Worm (Caenorhabditis elegans): ENCODE results near the gene best-9.

The best-9 gene

ce11 chrIV:6514700-6515099 is 45.8 kb upstream of the best-9 start (continued):
- TF ChIP-seq spr-1 (tag; optimal IDR thresholded peaks at IDR 0.05) (no peak), fkh-10 (GFP tag; optimal IDR thresholded peaks at IDR 0.05) (peak; percentile 32), madf-5 (GFP tag; IDR thresholded peaks at IDR 0.05) (no peak), mdl-1 (tag; optimal IDR thresholded peaks at IDR 0.05) (no peak), lsy-2 (tag; optimal IDR thresholded peaks at IDR 0.05) (peak in 1 of 2 experiments; percentile 66), ceh-82 (tag; optimal IDR thresholded peaks at IDR 0.05) (no peak), gei-8 (GFP tag; optimal IDR thresholded peaks at IDR 0.05) (no peak), lin-29 (GFP tag; IDR thresholded peaks at IDR 0.05) (no peak), dpl-1 (GFP tag; optimal IDR thresholded peaks at IDR 0.05) (no peak), dmd-8 (GFP tag; IDR thresholded peaks at IDR 0.05) (no peak), jun-1 (tag; optimal IDR thresholded peaks at IDR 0.05) (no peak), nhr-237 (tag; optimal IDR thresholded peaks at IDR 0.05) (no peak), unc-62 (GFP tag; optimal IDR thresholded peaks at IDR 0.05 in 1 of 2) (peak in 1 of 2 experiments; percentile 80), unc-62 (tag; optimal IDR thresholded peaks at IDR 0.05) (no peak), pqm-1 (tag; optimal IDR thresholded peaks at IDR 0.05) (no peak), nhr-41 (GFP tag; IDR thresholded peaks at IDR 0.05) (no peak), nhr-11 (tag; optimal IDR thresholded peaks at IDR 0.05) (peak; percentile 69), lin-15B (tag; optimal IDR thresholded peaks at IDR 0.05) (no peak)

ce11 chrIV:6517859-6518258 is 42.7 kb upstream of the best-9 start, which contains the start of gene C01G5.7:
TSS of gene C01G5.7 (plus strand) at chrIV:6518159.
- TF ChIP-seq ZK337.2 (GFP tag; IDR thresholded peaks at IDR 0.05) (no peak), duxl-1 (tag; optimal IDR thresholded peaks at IDR 0.05; ENCODE audit: poor library complexity) (no peak), nhr-111 (GFP tag; optimal IDR thresholded peaks at IDR 0.05) (no peak), lir-3 (tag; optimal IDR thresholded peaks at IDR 0.05) (no peak), tra-1 (GFP tag; IDR thresholded peaks at IDR 0.05) (no peak), arid-1 (GFP tag; conservative IDR thresholded peaks at IDR 0.05) (no peak), T20F7.1 (GFP tag; optimal IDR thresholded peaks at IDR 0.05) (no peak), nhr-237 (tag; optimal IDR thresholded peaks at IDR 0.05) (no peak), mep-1 (tag; optimal IDR thresholded peaks at IDR 0.05) (no peak), F26F4.8 (GFP tag; conservative IDR thresholded peaks at IDR 0.05) (no peak), ceh-62 (tag; optimal IDR thresholded peaks at IDR 0.05) (no peak), lin-13 (GFP tag; optimal IDR thresholded peaks at IDR 0.05) (no peak), nhr-25 (tag; optimal IDR thresholded peaks at IDR 0.05; ENCODE audit: borderline replicate concordance, insufficient read depth) (no peak), F10B5.3 (tag; optimal IDR thresholded peaks at IDR 0.05) (no peak), lin-29 (GFP tag; IDR thresholded peaks at IDR 0.05) (no peak), lin-39 (tag; optimal IDR thresholded peaks at IDR 0.05) (no peak), php-3 (GFP tag; IDR thresholded peaks at IDR 0.05) (no peak), attf-4 (tag; optimal IDR thresholded peaks at IDR 0.05) (no peak), hlh-11 (tag; optimal IDR thresholded peaks at IDR 0.05) (no peak), egl-43 (GFP tag; IDR thresholded peaks at IDR 0.05) (no peak)

ce11 chrIV:6519593-6519992 is 40.9 kb upstream of the best-9 start, which contains the start of gene C01G5.9:
TSS of gene C01G5.9 (plus strand) at chrIV:6519893.
- TF ChIP-seq Y105C5A.15 (GFP tag; IDR thresholded peaks at IDR 0.05): no peak
- no peak for TF ChIP-seq nhr-48 (tag; optimal IDR thresholded peaks at IDR 0.05)
- TF ChIP-seq nhr-6 (tag; optimal IDR thresholded peaks at IDR 0.05): no peak
- TF ChIP-seq daf-19 (GFP tag; conservative IDR thresholded peaks at IDR 0.05): no peak
- TF ChIP-seq ZK337.2 (GFP tag; IDR thresholded peaks at IDR 0.05): no peak
- no peak for TF ChIP-seq F49E8.2 (tag; optimal IDR thresholded peaks at IDR 0.05; ENCODE audit: borderline replicate concordance)
- no peak for TF ChIP-seq F26F4.8 (GFP tag; conservative IDR thresholded peaks at IDR 0.05)
- no peak for TF ChIP-seq ceh-28 (tag; optimal IDR thresholded peaks at IDR 0.05)
- no peak for TF ChIP-seq unc-39 (tag; optimal IDR thresholded peaks at IDR 0.05)
- TF ChIP-seq ztf-11 (tag; optimal IDR thresholded peaks at IDR 0.05): no peak
